Worm (Caenorhabditis elegans) whole organism, midembryonic: ENCODE measurements around the gene Y75B8A.32.

ENCODE experiments used
- T22C8.4 ChIP-seq: fragments of 200-800 bp; sonication (Bioruptor generic); IDR thresholded peaks from 2 replicates; pipeline ENCODE4 v1.3.6; 2022; ENCODE audit warnings: missing genetic modification characterization, missing compliant biosample characterization
- cog-1 ChIP-seq: sonication (generic microtip); optimal IDR thresholded peaks from 2 replicates; lab custom pipeline; 2016; ENCODE audit warnings: missing genetic modification characterization, missing compliant biosample characterization
- flt-1 ChIP-seq: fragments of 200-800 bp; sonication (Bioruptor generic); IDR thresholded peaks from 2 replicates; pipeline ENCODE4 v1.3.6; 2022; ENCODE audit warnings: missing genetic modification characterization, missing compliant biosample characterization
- klf-2 ChIP-seq: fragments of 200-800 bp; sonication (Bioruptor generic); conservative IDR thresholded peaks from 2 replicates; pipeline ENCODE4 v1.3.6; 2022; ENCODE audit warnings: missing genetic modification reagents, missing genetic modification characterization, missing compliant biosample characterization
- med-1 ChIP-seq: sonication (generic microtip); optimal IDR thresholded peaks from 2 replicates; lab custom pipeline; 2017; ENCODE audit warnings: missing genetic modification characterization, mild to moderate bottlenecking, missing compliant biosample characterization, antibody characterized with exemption, missing genetic modification reagents; ENCODE audit not compliant: insufficient read depth
- ref-1 ChIP-seq: fragments of 200-800 bp; sonication (Bioruptor generic); conservative IDR thresholded peaks from 2 replicates; pipeline ENCODE4 v1.3.6; 2022; ENCODE audit warnings: missing genetic modification reagents, missing genetic modification characterization, missing compliant biosample characterization
- tab-1 ChIP-seq: fragments of 200-800 bp; sonication (Bioruptor generic); IDR thresholded peaks from 2 replicates; pipeline ENCODE4 v1.3.6; 2022; ENCODE audit warnings: missing genetic modification characterization, missing compliant biosample characterization
- ztf-23 ChIP-seq: fragments of 200-800 bp; sonication (Bioruptor generic); IDR thresholded peaks from 2 replicates; pipeline ENCODE4 v1.3.6; 2022; ENCODE audit warnings: missing genetic modification reagents, missing genetic modification characterization, missing compliant biosample characterization
- ztf-29 ChIP-seq: fragments of 200-800 bp; sonication (Bioruptor generic); IDR thresholded peaks from 2 replicates; pipeline ENCODE4 v1.3.6; 2022; ENCODE audit warnings: missing genetic modification reagents, missing genetic modification characterization, missing compliant biosample characterization

Gene Y75B8A.32

ce11 chrIII:12351301-12351700 lies 7.1 kb downstream of the Y75B8A.32 start, which contains the start of the genes pph-4.1 and Y75B8A.31:
pph-4.1 (minus strand) TSS chrIII:12351336.
Y75B8A.31 (plus strand) TSS chrIII:12351642.
- TF ChIP-seq klf-2 (GFP tag; lab: Robert Waterston, UW) (0 out of 2 replicates have a peak, but pooled peaks have one; percentile 55), ztf-23 (GFP tag; lab: Robert Waterston, UW) (peak; percentile 69; the same call in 1 of the 2 replicates), ref-1 (no peak), flt-1 (GFP tag; lab: Robert Waterston, UW) (peak; percentile 76; the same call in 1 of the 2 replicates), tab-1 (GFP tag; lab: Robert Waterston, UW) (no peak), T22C8.4 (GFP tag; lab: Robert Waterston, UW) (no peak), ztf-29 (GFP tag; lab: Robert Waterston, UW) (no peak), cog-1 (tag; lab: Kevin White, UChicago) (peak; percentile 54), med-1 (GFP tag; lab: Kevin White, UChicago) (no peak)

DNA sequence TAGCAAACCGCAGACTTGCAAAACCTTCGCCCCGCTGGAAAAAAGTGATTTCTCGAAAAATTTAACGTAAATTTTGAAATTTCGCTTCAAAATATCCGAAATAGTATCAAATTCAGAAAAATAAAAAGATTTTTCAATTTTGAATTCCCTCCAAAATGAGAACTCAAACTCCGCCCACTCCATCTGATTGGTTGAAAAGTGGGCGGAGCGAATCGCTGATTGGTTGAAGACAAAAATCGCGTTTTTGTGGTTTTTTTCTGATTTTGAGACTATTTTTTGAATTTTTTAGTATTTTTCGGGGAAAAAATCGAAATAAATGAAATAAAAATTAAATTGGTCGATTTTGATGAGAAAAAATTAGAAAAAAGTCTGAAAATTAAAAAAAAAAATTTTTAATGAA lies 9.3 kb downstream of the Y75B8A.32 start:
- TF ChIP-seq tab-1 (GFP tag; lab: Robert Waterston, UW) (no peak), ztf-23 (GFP tag; lab: Robert Waterston, UW) (no peak), T22C8.4 (GFP tag; lab: Robert Waterston, UW) (no peak), med-1 (GFP tag; lab: Kevin White, UChicago) (no peak), klf-2 (GFP tag; lab: Robert Waterston, UW) (no peak), ztf-29 (GFP tag; lab: Robert Waterston, UW) (no peak), cog-1 (tag; lab: Kevin White, UChicago) (no peak), ref-1 (no peak), flt-1 (GFP tag; lab: Robert Waterston, UW) (no peak)

DNA sequence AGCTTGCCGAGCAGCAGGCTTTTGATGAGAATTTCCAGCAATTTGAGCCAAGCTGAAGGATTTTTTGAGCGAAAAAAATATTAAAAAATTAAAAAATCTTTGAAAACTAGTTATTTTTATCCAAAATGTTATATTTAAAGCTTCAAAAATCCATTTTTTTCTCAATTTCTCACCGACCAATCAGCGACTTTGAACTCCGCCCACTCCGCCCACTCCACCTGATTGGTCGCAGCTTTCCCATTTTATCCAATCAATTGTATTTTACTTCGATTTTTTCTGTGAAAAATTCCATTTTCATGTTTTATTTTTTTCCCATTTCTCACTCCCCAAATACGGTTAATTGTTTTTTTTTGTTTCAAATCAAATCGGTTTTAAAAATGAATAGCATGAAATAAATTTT lies 13.4 kb downstream of the Y75B8A.32 start:
- TF ChIP-seq cog-1 (tag; lab: Kevin White, UChicago): no peak
- no peak for TF ChIP-seq T22C8.4 (GFP tag; lab: Robert Waterston, UW)
- no peak for TF ChIP-seq ztf-23 (GFP tag; lab: Robert Waterston, UW)
- no peak for TF ChIP-seq klf-2 (GFP tag; lab: Robert Waterston, UW)
- TF ChIP-seq med-1 (GFP tag; lab: Kevin White, UChicago): no peak
- no peak for TF ChIP-seq tab-1 (GFP tag; lab: Robert Waterston, UW)
- TF ChIP-seq flt-1 (GFP tag; lab: Robert Waterston, UW): no peak
- TF ChIP-seq ztf-29 (GFP tag; lab: Robert Waterston, UW): no peak
- TF ChIP-seq ref-1: no peak

- TF ChIP-seq tab-1 (GFP tag; lab: Robert Waterston, UW): no peak
- no peak for TF ChIP-seq flt-1 (GFP tag; lab: Robert Waterston, UW)
- no peak for TF ChIP-seq med-1 (GFP tag; lab: Kevin White, UChicago)
- no peak for TF ChIP-seq T22C8.4 (GFP tag; lab: Robert Waterston, UW)
- TF ChIP-seq cog-1 (tag; lab: Kevin White, UChicago): no peak
- TF ChIP-seq ztf-29 (GFP tag; lab: Robert Waterston, UW): no peak; the same call in 1 of the 2 replicates
- no peak for TF ChIP-seq klf-2 (GFP tag; lab: Robert Waterston, UW)
- no peak for TF ChIP-seq ref-1
- TF ChIP-seq ztf-23 (GFP tag; lab: Robert Waterston, UW): no peak
Observed at ce11 chrIII:12335400-12335994, 22.9 kb downstream of the Y75B8A.32 start.

DNA sequence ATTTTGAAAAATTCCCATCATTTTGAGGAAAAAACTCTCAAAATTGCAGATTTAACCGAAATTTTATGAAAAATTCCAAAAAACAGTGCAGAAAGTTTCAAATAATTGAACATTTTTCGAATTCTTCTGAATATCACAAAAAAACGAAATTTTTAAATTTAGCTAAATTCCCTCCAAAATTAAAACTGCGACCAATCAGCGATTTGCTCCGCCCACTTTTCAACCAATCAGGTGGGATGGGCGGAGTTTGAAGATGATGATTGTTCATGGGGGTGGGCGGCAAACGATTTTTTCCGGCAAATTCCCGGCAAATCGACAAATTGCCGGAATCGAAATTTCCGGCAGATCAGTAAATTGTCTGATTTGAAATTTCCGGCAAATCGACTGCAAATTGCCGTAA lies 24.1 kb downstream of the Y75B8A.32 start:
- TF ChIP-seq klf-2 (GFP tag; lab: Robert Waterston, UW): no peak
- no peak for TF ChIP-seq ztf-29 (GFP tag; lab: Robert Waterston, UW)
- TF ChIP-seq ztf-23 (GFP tag; lab: Robert Waterston, UW): no peak
- no peak for TF ChIP-seq tab-1 (GFP tag; lab: Robert Waterston, UW)
- no peak for TF ChIP-seq cog-1 (tag; lab: Kevin White, UChicago)
- no peak for TF ChIP-seq T22C8.4 (GFP tag; lab: Robert Waterston, UW)
- TF ChIP-seq ref-1: no peak
- no peak for TF ChIP-seq flt-1 (GFP tag; lab: Robert Waterston, UW)
- no peak for TF ChIP-seq med-1 (GFP tag; lab: Kevin White, UChicago)

DNA sequence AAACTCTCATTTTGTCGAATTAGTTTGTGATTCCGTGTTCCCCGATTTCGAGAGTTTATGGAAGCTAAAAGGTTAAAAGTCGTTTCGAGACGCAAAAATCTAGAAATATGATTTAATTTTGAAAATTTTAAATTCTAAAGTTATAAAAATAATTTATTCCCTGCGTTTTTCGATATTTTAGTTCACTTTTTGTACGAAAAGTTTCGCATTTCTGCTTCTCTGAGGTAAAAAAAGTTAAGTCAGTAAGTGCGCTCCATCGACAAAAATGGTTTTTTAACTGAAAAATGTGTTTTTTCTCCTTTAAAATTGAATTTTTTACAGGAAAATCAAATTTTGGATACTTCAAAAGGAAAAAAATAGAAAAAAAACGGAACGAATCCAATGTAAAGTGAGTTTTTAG lies 24.9 kb downstream of the Y75B8A.32 start, which contains the start of gene zip-1:
Gene zip-1, plus strand, starts transcription at position 301 of the 400 bp plus-strand sequence.
- TF ChIP-seq cog-1 (tag; lab: Kevin White, UChicago) (no peak), flt-1 (GFP tag; lab: Robert Waterston, UW) (no peak), ztf-29 (GFP tag; lab: Robert Waterston, UW) (no peak), ref-1 (no peak), tab-1 (GFP tag; lab: Robert Waterston, UW) (no peak), T22C8.4 (GFP tag; lab: Robert Waterston, UW) (no peak), ztf-23 (GFP tag; lab: Robert Waterston, UW) (no peak), med-1 (GFP tag; lab: Kevin White, UChicago) (no peak), klf-2 (GFP tag; lab: Robert Waterston, UW) (no peak)

DNA sequence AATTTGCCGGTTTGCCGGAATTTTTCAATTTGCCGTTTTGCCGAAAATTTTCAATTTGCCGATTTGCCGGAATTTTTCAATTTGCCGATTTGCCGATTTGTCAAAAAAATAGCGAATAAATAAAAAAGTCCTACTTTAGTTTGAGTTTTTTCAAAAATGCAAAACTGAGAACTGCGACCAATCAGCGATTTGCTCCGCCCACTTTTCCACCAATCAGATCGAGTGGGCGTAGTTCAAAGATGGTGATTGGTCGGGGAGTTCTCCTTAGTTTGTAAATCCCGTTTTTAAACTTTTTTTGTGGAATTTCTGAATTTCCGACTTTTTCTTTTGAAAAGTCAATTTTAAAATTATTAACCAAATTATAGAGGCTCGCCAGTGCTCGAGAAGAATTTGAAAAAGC lies 27.1 kb downstream of the Y75B8A.32 start:
- no peak for TF ChIP-seq cog-1 (tag; lab: Kevin White, UChicago)
- no peak for TF ChIP-seq ref-1
- TF ChIP-seq klf-2 (GFP tag; lab: Robert Waterston, UW): no peak
- no peak for TF ChIP-seq flt-1 (GFP tag; lab: Robert Waterston, UW)
- TF ChIP-seq tab-1 (GFP tag; lab: Robert Waterston, UW): no peak
- no peak for TF ChIP-seq T22C8.4 (GFP tag; lab: Robert Waterston, UW)
- no peak for TF ChIP-seq med-1 (GFP tag; lab: Kevin White, UChicago)
- no peak for TF ChIP-seq ztf-23 (GFP tag; lab: Robert Waterston, UW)

- no peak for TF ChIP-seq cog-1 (tag; lab: Kevin White, UChicago)
- TF ChIP-seq ztf-29 (GFP tag; lab: Robert Waterston, UW): no peak
Observed at ce11 chrIII:12327528-12327997, 30.8 kb downstream of the Y75B8A.32 start, which contains the start of the genes zip-12 and Y75B8A.63. zip-12 (plus strand) TSS chrIII:12327914. Y75B8A.63 (plus strand) TSS chrIII:12327947.

ce11 chrIII:12325284-12325683 lies 33.1 kb downstream of the Y75B8A.32 start:
- TF ChIP-seq cog-1 (tag; lab: Kevin White, UChicago) (no peak), ztf-29 (GFP tag; lab: Robert Waterston, UW) (no peak), med-1 (GFP tag; lab: Kevin White, UChicago) (no peak), flt-1 (GFP tag; lab: Robert Waterston, UW) (no peak), T22C8.4 (GFP tag; lab: Robert Waterston, UW) (no peak), ref-1 (no peak), ztf-23 (GFP tag; lab: Robert Waterston, UW) (no peak), tab-1 (GFP tag; lab: Robert Waterston, UW) (no peak), klf-2 (GFP tag; lab: Robert Waterston, UW) (no peak)
